Worm (Caenorhabditis elegans) whole organism, L4 larva: ENCODE data around the gene K10C2.2.

ENCODE experiments used
- F49E8.2 ChIP-seq: sonication (generic microtip); optimal IDR thresholded peaks from 2 replicates; lab custom pipeline; 2016; ENCODE audit warnings: missing compliant biosample characterization, mild to moderate bottlenecking, missing genetic modification characterization, borderline replicate concordance
- ces-1 ChIP-seq: fragments of 150-350 bp; sonication (generic microtip); optimal IDR thresholded peaks from 4 replicates; lab custom pipeline; 2014; ENCODE audit warnings: missing biosample characterization, missing genetic modification reagents, missing genetic modification characterization
- fkh-10 ChIP-seq: fragments of 150-350 bp; optimal IDR thresholded peaks from 2 replicates; lab custom pipeline; 2014; ENCODE audit warnings: missing biosample characterization, missing genetic modification reagents, missing genetic modification characterization
- fos-1 ChIP-seq: fragments of 150-350 bp; optimal IDR thresholded peaks from 2 replicates; lab custom pipeline; 2014; ENCODE audit warnings: missing biosample characterization, missing genetic modification characterization
- mep-1 ChIP-seq: fragments of 150-350 bp; sonication (generic microtip); optimal IDR thresholded peaks from 3 replicates; lab custom pipeline; 2014; ENCODE audit warnings: missing biosample characterization, missing genetic modification characterization
- nhr-25 ChIP-seq: sonication (generic microtip); optimal IDR thresholded peaks from 2 replicates; lab custom pipeline; 2017; ENCODE audit warnings: missing genetic modification characterization, mild to moderate bottlenecking, missing compliant biosample characterization, antibody characterized with exemption, moderate library complexity, borderline replicate concordance; ENCODE audit not compliant: insufficient read depth
- nhr-77 ChIP-seq: fragments of 150-350 bp; optimal IDR thresholded peaks from 2 replicates; lab custom pipeline; 2014; ENCODE audit warnings: missing biosample characterization, missing genetic modification characterization
- spr-3 ChIP-seq: fragments of 200-800 bp; sonication (Bioruptor generic); optimal IDR thresholded peaks from 2 replicates; lab custom pipeline; 2018; ENCODE audit warnings: mild to moderate bottlenecking, missing genetic modification characterization, missing compliant biosample characterization

ce11 chrX:6435812-6436211, 2.2 kb upstream of the K10C2.2 start:
- TF ChIP-seq mep-1 (tag; lab: Kevin White, UChicago): no peak
- TF ChIP-seq spr-3 (GFP tag; lab: Kevin White, UChicago): no peak
- no peak for TF ChIP-seq fkh-10 (GFP tag; lab: Kevin White, UChicago)
- no peak for TF ChIP-seq nhr-77
- TF ChIP-seq fos-1: no peak
- TF ChIP-seq F49E8.2: no peak
- TF ChIP-seq ces-1 (GFP tag; lab: Kevin White, UChicago): no peak
- TF ChIP-seq nhr-25: no peak
